Worm (Caenorhabditis elegans) whole organism, young adult: Measurements from ENCODE around the gene cnt-2.

Experiments
- B0336.3 ChIP-seq: fragments of 200-800 bp; sonication (Bioruptor generic); IDR thresholded peaks from 2 replicates; pipeline ENCODE4 v1.3.6; 2022; ENCODE audit warnings: missing genetic modification characterization, missing compliant biosample characterization
- C06A6.2 ChIP-seq: fragments of 200-800 bp; sonication (Bioruptor generic); conservative IDR thresholded peaks from 2 replicates; pipeline ENCODE4 v1.3.6; 2022; ENCODE audit warnings: missing genetic modification characterization, missing compliant biosample characterization
- F33H1.4 ChIP-seq: fragments of 200-800 bp; sonication (Bioruptor generic); IDR thresholded peaks from 2 replicates; pipeline ENCODE4 v1.3.6; 2022; ENCODE audit warnings: missing genetic modification reagents, missing genetic modification characterization, missing compliant biosample characterization
- F49E8.2 ChIP-seq: sonication (generic microtip); optimal IDR thresholded peaks from 3 replicates; lab custom pipeline; 2017; ENCODE audit warnings: missing genetic modification characterization, mild to moderate bottlenecking, missing compliant biosample characterization, antibody characterized with exemption, moderate library complexity; ENCODE audit not compliant: insufficient read depth
- F57C9.4 ChIP-seq: sonication (generic microtip); optimal IDR thresholded peaks from 2 replicates; lab custom pipeline; 2017; ENCODE audit warnings: mild to moderate bottlenecking, missing genetic modification characterization, missing compliant biosample characterization
- K11D2.4 ChIP-seq: fragments of 200-800 bp; sonication (Bioruptor generic); IDR thresholded peaks from 2 replicates; pipeline ENCODE4 v1.3.6; 2022; ENCODE audit warnings: missing genetic modification reagents, missing genetic modification characterization, missing compliant biosample characterization
- Y53F4B.3 ChIP-seq: fragments of 200-800 bp; sonication (Bioruptor generic); IDR thresholded peaks from 2 replicates; pipeline ENCODE4 v1.3.6; 2022; ENCODE audit warnings: missing genetic modification reagents, missing genetic modification characterization, missing compliant biosample characterization
- Y56A3A.18 ChIP-seq: fragments of 200-800 bp; sonication (Bioruptor generic); IDR thresholded peaks from 2 replicates; pipeline ENCODE4 v1.3.6; 2022; ENCODE audit warnings: missing genetic modification reagents, missing genetic modification characterization, missing compliant biosample characterization
- aptf-3 ChIP-seq: fragments of 200-800 bp; sonication (Bioruptor generic); IDR thresholded peaks from 2 replicates; pipeline ENCODE4 v1.3.6; 2022; ENCODE audit warnings: missing genetic modification characterization, missing compliant biosample characterization
- athp-1 ChIP-seq: sonication (generic microtip); optimal IDR thresholded peaks from 2 replicates; lab custom pipeline; 2017; ENCODE audit warnings: mild to moderate bottlenecking, missing genetic modification characterization, missing compliant biosample characterization
- bed-2 ChIP-seq: fragments of 200-800 bp; sonication (Bioruptor generic); IDR thresholded peaks from 2 replicates; pipeline ENCODE4 v1.3.6; 2022; ENCODE audit warnings: missing genetic modification reagents, missing genetic modification characterization, missing compliant biosample characterization
- ceh-100 ChIP-seq: fragments of 200-800 bp; sonication (Bioruptor generic); IDR thresholded peaks from 2 replicates; pipeline ENCODE4 v1.3.6; 2022; ENCODE audit warnings: missing genetic modification reagents, missing genetic modification characterization, missing compliant biosample characterization
- chd-7 ChIP-seq: sonication (generic microtip); optimal IDR thresholded peaks from 2 replicates; lab custom pipeline; 2016; ENCODE audit warnings: mild to moderate bottlenecking, missing genetic modification characterization, moderate library complexity, missing compliant biosample characterization
- die-1 ChIP-seq: sonication (generic microtip); optimal IDR thresholded peaks from 2 replicates; lab custom pipeline; 2016; ENCODE audit warnings: missing genotype, mild to moderate bottlenecking, missing genetic modification characterization, missing compliant biosample characterization
- dox-1 ChIP-seq: fragments of 200-800 bp; sonication (Bioruptor generic); IDR thresholded peaks from 2 replicates; pipeline ENCODE4 v1.3.6; 2022; ENCODE audit warnings: missing genetic modification reagents, missing genetic modification characterization, missing compliant biosample characterization
- dpl-1 ChIP-seq: fragments of 150-350 bp; optimal IDR thresholded peaks from 2 replicates; lab custom pipeline; 2014; ENCODE audit warnings: missing biosample characterization, missing genetic modification reagents, missing genetic modification characterization
- ekl-4 ChIP-seq: fragments of 200-800 bp; sonication (Bioruptor generic); IDR thresholded peaks from 2 replicates; pipeline ENCODE4 v1.3.6; 2022; ENCODE audit warnings: missing genetic modification reagents, missing genetic modification characterization, missing compliant biosample characterization
- ets-4 ChIP-seq: fragments of 200-800 bp; sonication (Bioruptor generic); optimal IDR thresholded peaks from 2 replicates; lab custom pipeline; 2018; ENCODE audit warnings: mild to moderate bottlenecking, missing genetic modification characterization, missing compliant biosample characterization
- gei-17 ChIP-seq: fragments of 200-800 bp; sonication (Bioruptor generic); optimal IDR thresholded peaks from 2 replicates; lab custom pipeline; 2018; ENCODE audit warnings: mild to moderate bottlenecking, missing genetic modification characterization, missing compliant biosample characterization
- hlh-12 ChIP-seq: sonication (generic microtip); optimal IDR thresholded peaks from 2 replicates; lab custom pipeline; 2016; ENCODE audit warnings: missing genetic modification characterization, missing compliant biosample characterization
- hmg-1.2 ChIP-seq: fragments of 200-800 bp; sonication (Bioruptor generic); IDR thresholded peaks from 2 replicates; pipeline ENCODE4 v1.3.6; 2022; ENCODE audit warnings: missing genetic modification reagents, missing genetic modification characterization, missing compliant biosample characterization
- hsf-1 ChIP-seq: fragments of 200-800 bp; sonication (Bioruptor generic); IDR thresholded peaks from 2 replicates; pipeline ENCODE4 v1.3.6; 2022; ENCODE audit warnings: missing genetic modification reagents, missing genetic modification characterization, missing compliant biosample characterization
- lag-1 ChIP-seq: fragments of 200-800 bp; sonication (Bioruptor generic); IDR thresholded peaks from 2 replicates; pipeline ENCODE4 v1.3.6; 2022; ENCODE audit warnings: missing genetic modification reagents, missing genetic modification characterization, missing compliant biosample characterization
- let-607 ChIP-seq, 2 experiments: fragments of 200-800 bp in 1 of 2; sonication (Bioruptor generic) in 1 of 2; sonication (generic microtip) in 1 of 2; optimal IDR thresholded peaks; 2 replicates each; lab custom pipeline; 2016 to 2018; ENCODE audit warnings: mild to moderate bottlenecking in 2 of 2, missing compliant biosample characterization in 2 of 2, missing genetic modification characterization in 2 of 2, moderate library complexity in 2 of 2, missing genotype in 1 of 2
- lin-26 ChIP-seq: fragments of 200-800 bp; sonication (Bioruptor generic); IDR thresholded peaks from 2 replicates; pipeline ENCODE4 v1.3.6; 2022; ENCODE audit warnings: missing genetic modification reagents, missing genetic modification characterization, missing compliant biosample characterization
- lin-35 ChIP-seq, 3 experiments: fragments of 150-350 bp in 2 of 3; sonication (generic microtip) in 1 of 3; optimal IDR thresholded peaks; 2 replicates each; lab custom pipeline; 2014 to 2018; ENCODE audit warnings: missing biosample characterization in 3 of 3, missing genetic modification characterization in 3 of 3, missing genetic modification reagents in 3 of 3
- lin-40 ChIP-seq: sonication (generic microtip); optimal IDR thresholded peaks from 2 replicates; lab custom pipeline; 2016; ENCODE audit warnings: missing genetic modification characterization, mild to moderate bottlenecking, missing compliant biosample characterization, missing genotype, missing genetic modification reagents
- lin-54 ChIP-seq: fragments of 200-800 bp; sonication (Bioruptor generic); optimal IDR thresholded peaks from 2 replicates; lab custom pipeline; 2018; ENCODE audit warnings: mild to moderate bottlenecking, missing genetic modification characterization, missing compliant biosample characterization
- lir-1 ChIP-seq: fragments of 200-800 bp; sonication (Bioruptor generic); conservative IDR thresholded peaks from 2 replicates; pipeline ENCODE4 v1.3.6; 2022; ENCODE audit warnings: missing genetic modification reagents, missing genetic modification characterization, missing compliant biosample characterization
- madf-10 ChIP-seq: sonication (generic microtip); optimal IDR thresholded peaks from 2 replicates; lab custom pipeline; 2016; ENCODE audit warnings: mild to moderate bottlenecking, missing genetic modification characterization, missing compliant biosample characterization
- madf-3 ChIP-seq: fragments of 200-800 bp; sonication (Bioruptor generic); IDR thresholded peaks from 2 replicates; pipeline ENCODE4 v1.3.6; 2022; ENCODE audit warnings: missing genetic modification reagents, missing genetic modification characterization, missing compliant biosample characterization
- madf-6 ChIP-seq: fragments of 200-800 bp; sonication (Bioruptor generic); IDR thresholded peaks from 2 replicates; pipeline ENCODE4 v1.3.6; 2022; ENCODE audit warnings: missing genetic modification reagents, missing genetic modification characterization, missing compliant biosample characterization
- madf-8 ChIP-seq: fragments of 200-800 bp; sonication (Bioruptor generic); conservative IDR thresholded peaks from 2 replicates; pipeline ENCODE4 v1.3.6; 2022; ENCODE audit warnings: missing genetic modification reagents, missing genetic modification characterization, missing compliant biosample characterization
- nfyb-1 ChIP-seq: fragments of 200-800 bp; sonication (Bioruptor generic); IDR thresholded peaks from 2 replicates; pipeline ENCODE4 v1.3.6; 2022; ENCODE audit warnings: missing genetic modification reagents, missing genetic modification characterization, missing compliant biosample characterization
- nhr-80 ChIP-seq: sonication (generic microtip); optimal IDR thresholded peaks from 2 replicates; lab custom pipeline; 2016; ENCODE audit warnings: missing genetic modification characterization, missing compliant biosample characterization
- nhr-90 ChIP-seq: sonication (generic microtip); optimal IDR thresholded peaks from 2 replicates; lab custom pipeline; 2016; ENCODE audit warnings: missing genotype, mild to moderate bottlenecking, missing genetic modification characterization, missing compliant biosample characterization
- pbrm-1 ChIP-seq: fragments of 200-800 bp; sonication (Bioruptor generic); IDR thresholded peaks from 2 replicates; pipeline ENCODE4 v1.3.6; 2022; ENCODE audit warnings: missing genetic modification reagents, missing genetic modification characterization, missing compliant biosample characterization
- somi-1 ChIP-seq: fragments of 200-800 bp; sonication (Bioruptor generic); optimal IDR thresholded peaks from 2 replicates; lab custom pipeline; 2018; ENCODE audit warnings: mild to moderate bottlenecking, missing genetic modification characterization, missing compliant biosample characterization
- sptf-2 ChIP-seq: fragments of 200-800 bp; sonication (Bioruptor generic); optimal IDR thresholded peaks from 2 replicates; lab custom pipeline; 2018; ENCODE audit warnings: mild to moderate bottlenecking, missing genetic modification characterization, missing compliant biosample characterization
- tbx-9 ChIP-seq: sonication (generic microtip); optimal IDR thresholded peaks from 2 replicates; lab custom pipeline; 2016; ENCODE audit warnings: borderline replicate concordance, missing genetic modification characterization, inconsistent platforms, missing compliant biosample characterization
- xnd-1 ChIP-seq: sonication (generic microtip); optimal IDR thresholded peaks from 2 replicates; lab custom pipeline; 2016; ENCODE audit warnings: missing genotype, missing genetic modification reagents, missing genetic modification characterization, missing compliant biosample characterization
- zim-3 ChIP-seq: sonication (generic microtip); optimal IDR thresholded peaks from 2 replicates; lab custom pipeline; 2017; ENCODE audit warnings: mild to moderate bottlenecking, missing genetic modification characterization, moderate library complexity, missing compliant biosample characterization
- ztf-18 ChIP-seq: sonication (generic microtip); optimal IDR thresholded peaks from 2 replicates; lab custom pipeline; 2016; ENCODE audit warnings: missing genotype, mild to moderate bottlenecking, missing genetic modification characterization, missing compliant biosample characterization
- ztf-22 ChIP-seq: fragments of 200-800 bp; sonication (Bioruptor generic); optimal IDR thresholded peaks from 2 replicates; lab custom pipeline; 2018; ENCODE audit warnings: mild to moderate bottlenecking, missing genetic modification characterization, moderate library complexity, missing compliant biosample characterization
- ztf-6 ChIP-seq: fragments of 200-800 bp; sonication (Bioruptor generic); IDR thresholded peaks from 2 replicates; pipeline ENCODE4 v1.3.6; 2022; ENCODE audit warnings: missing genetic modification reagents, missing genetic modification characterization, missing compliant biosample characterization

Gene cnt-2

ce11 chrIII:10634034-10634433 lies 20.8 kb upstream of the cnt-2 start (continued):
- TF ChIP-seq F33H1.4 (GFP tag; lab: Robert Waterston, UW) = no peak
- TF ChIP-seq xnd-1 (tag; lab: Kevin White, UChicago) = no peak
- peak; percentile 71 for TF ChIP-seq nhr-80
- 0 out of 2 replicates have a peak, but pooled peaks have one; percentile 21 for TF ChIP-seq Y56A3A.18 (GFP tag; lab: Robert Waterston, UW)
- no peak for TF ChIP-seq hsf-1 (GFP tag; lab: Robert Waterston, UW)
- TF ChIP-seq athp-1 (tag; lab: Kevin White, UChicago) = peak; percentile 2
- peak; percentile 16 for TF ChIP-seq F57C9.4 (tag; lab: Kevin White, UChicago)
- peak; percentile 46 for TF ChIP-seq ets-4 (GFP tag; lab: Kevin White, UChicago)
- peak; percentile 63; the same call in 1 of the 2 replicates for TF ChIP-seq bed-2 (GFP tag; lab: Robert Waterston, UW)
- 0 out of 2 replicates have a peak, but pooled peaks have one; percentile 20 for TF ChIP-seq madf-3 (GFP tag; lab: Robert Waterston, UW)
- no peak for TF ChIP-seq F49E8.2
- no peak for TF ChIP-seq Y53F4B.3
- peak; percentile 9 for TF ChIP-seq nhr-90
- no peak for TF ChIP-seq ceh-100
- TF ChIP-seq K11D2.4 (GFP tag; lab: Robert Waterston, UW) = 0 out of 2 replicates have a peak, but pooled peaks have one; percentile 47
- peak; percentile 92 for TF ChIP-seq hmg-1.2 (GFP tag; lab: Robert Waterston, UW)
- no peak for TF ChIP-seq dpl-1
- TF ChIP-seq chd-7 (tag; lab: Kevin White, UChicago) = peak; percentile 47
- TF ChIP-seq madf-10 (tag; lab: Kevin White, UChicago) = peak; percentile 35
- peak; percentile 27 for TF ChIP-seq gei-17 (GFP tag; lab: Kevin White, UChicago)
- peak; percentile 59 for TF ChIP-seq pbrm-1
- TF ChIP-seq ekl-4 (GFP tag; lab: Robert Waterston, UW) = peak; percentile 43; the same call in 1 of the 2 replicates
- peak in 1 of 3 experiments; percentile 18 for TF ChIP-seq lin-35 (GFP tag; optimal IDR thresholded peaks at IDR 0.05; lab: Kevin White, UChicago)
- TF ChIP-seq lir-1 = no peak
- TF ChIP-seq lin-26 (GFP tag; lab: Robert Waterston, UW) = 0 out of 2 replicates have a peak, but pooled peaks have one; percentile 31
- TF ChIP-seq zim-3 = no peak
- TF ChIP-seq nfyb-1 (GFP tag; lab: Robert Waterston, UW) = peak; percentile 75
- peak; percentile 13; the same call in 1 of the 2 replicates for TF ChIP-seq madf-6 (GFP tag; lab: Robert Waterston, UW)
- peak; percentile 32 for TF ChIP-seq lin-54 (GFP tag; lab: Kevin White, UChicago)
- no peak for TF ChIP-seq lag-1 (GFP tag; lab: Robert Waterston, UW)
- TF ChIP-seq ztf-22 (GFP tag; lab: Kevin White, UChicago) = peak; percentile 17
- TF ChIP-seq ztf-6 (GFP tag; lab: Robert Waterston, UW) = no peak
- peak; percentile 39 for TF ChIP-seq sptf-2 (GFP tag; lab: Kevin White, UChicago)
- TF ChIP-seq somi-1 (GFP tag; lab: Kevin White, UChicago) = no peak
- TF ChIP-seq madf-8 = no peak
- TF ChIP-seq B0336.3 (GFP tag; lab: Robert Waterston, UW) = peak; percentile 69; the same call in 1 of the 2 replicates
- TF ChIP-seq lin-40 (tag; lab: Kevin White, UChicago) = peak; percentile 67
- 0 out of 2 replicates have a peak, but pooled peaks have one; percentile 45 for TF ChIP-seq aptf-3
- TF ChIP-seq ztf-18 (tag; lab: Kevin White, UChicago) = peak; percentile 44
- TF ChIP-seq die-1 (tag; lab: Kevin White, UChicago) = no peak
- TF ChIP-seq dox-1 (GFP tag; lab: Robert Waterston, UW) = peak; percentile 76
- no peak for TF ChIP-seq tbx-9 (tag; lab: Kevin White, UChicago)
- peak in 1 of 2 experiments; percentile 29 for TF ChIP-seq let-607 (tag; optimal IDR thresholded peaks at IDR 0.05; lab: Kevin White, UChicago)
- TF ChIP-seq hlh-12 (tag; lab: Kevin White, UChicago) = no peak
- TF ChIP-seq C06A6.2 (GFP tag; lab: Robert Waterston, UW) = peak; percentile 49
